Worm (Caenorhabditis elegans) whole organism, L1 larva: ENCODE measurements around the gene T02C5.1.

Experiments used
- C16A3.4 ChIP-seq: fragments of 150-350 bp; optimal IDR thresholded peaks from 2 replicates; lab custom pipeline; 2014; ENCODE audit warnings: missing biosample characterization, missing genetic modification characterization
- C34B4.2 ChIP-seq: sonication (generic microtip); optimal IDR thresholded peaks from 2 replicates; lab custom pipeline; 2017; ENCODE audit warnings: mild to moderate bottlenecking, missing genetic modification characterization, missing compliant biosample characterization
- F16B12.6 ChIP-seq: fragments of 150-350 bp; optimal IDR thresholded peaks from 2 replicates; lab custom pipeline; 2014; ENCODE audit warnings: missing biosample characterization, missing genetic modification characterization
- aha-1 ChIP-seq: fragments of 150-350 bp; optimal IDR thresholded peaks from 2 replicates; lab custom pipeline; 2014; ENCODE audit warnings: missing biosample characterization, missing genetic modification characterization
- aly-2 ChIP-seq: fragments of 150-350 bp; optimal IDR thresholded peaks from 2 replicates; lab custom pipeline; 2014; ENCODE audit warnings: missing biosample characterization, missing genetic modification characterization
- blmp-1 ChIP-seq: fragments of 150-350 bp; optimal IDR thresholded peaks from 2 replicates; lab custom pipeline; 2014; ENCODE audit warnings: missing biosample characterization, missing genetic modification characterization
- ceh-90 ChIP-seq: sonication (generic microtip); optimal IDR thresholded peaks from 2 replicates; lab custom pipeline; 2016; ENCODE audit warnings: missing genetic modification characterization, missing compliant biosample characterization
- dpl-1 ChIP-seq, 3 experiments: fragments of 150-350 bp in 2 of 3; sonication (generic microtip) in 1 of 3; optimal IDR thresholded peaks; 2 replicates each; lab custom pipeline; 2014 to 2017; ENCODE audit warnings: missing biosample characterization in 3 of 3, missing genetic modification characterization in 3 of 3, missing genetic modification reagents in 3 of 3
- dsc-1 ChIP-seq: sonication (generic microtip); optimal IDR thresholded peaks from 2 replicates; lab custom pipeline; 2016; ENCODE audit warnings: mild to moderate bottlenecking, missing genetic modification characterization, missing compliant biosample characterization
- efl-1 ChIP-seq, 4 experiments: fragments of 150-350 bp; optimal IDR thresholded peaks in 3 of 4; peaks in 1 of 4; 1 replicate in 1 of 4; 2 replicates in 3 of 4; lab custom pipeline; 2014; ENCODE audit warnings: missing biosample characterization in 2 of 4, missing genetic modification characterization in 2 of 4, missing genetic modification reagents in 2 of 4
- egl-13 ChIP-seq: sonication (generic microtip); optimal IDR thresholded peaks from 2 replicates; lab custom pipeline; 2016; ENCODE audit warnings: missing genotype, missing genetic modification reagents, missing genetic modification characterization, missing compliant biosample characterization
- egl-27 ChIP-seq, 2 experiments: fragments of 150-350 bp in 1 of 2; sonication (generic microtip); optimal IDR thresholded peaks; 3 replicates each; lab custom pipeline; 2017 to 2018; ENCODE audit warnings: missing biosample characterization in 2 of 2, missing genetic modification characterization in 2 of 2, missing genetic modification reagents in 2 of 2
- elt-2 ChIP-seq: sonication (generic microtip); optimal IDR thresholded peaks from 2 replicates; lab custom pipeline; 2016; ENCODE audit warnings: missing genetic modification characterization, mild to moderate bottlenecking, inconsistent platforms, missing compliant biosample characterization, missing genetic modification reagents
- ets-5 ChIP-seq: fragments of 200-800 bp; sonication (Bioruptor generic); IDR thresholded peaks from 2 replicates; pipeline ENCODE4 v1.3.6; 2022; ENCODE audit warnings: missing genetic modification characterization, missing compliant biosample characterization
- fkh-10 ChIP-seq: sonication (generic microtip); optimal IDR thresholded peaks from 2 replicates; lab custom pipeline; 2017; ENCODE audit warnings: missing biosample characterization, missing genetic modification reagents, missing genetic modification characterization
- fkh-4 ChIP-seq: sonication (generic microtip); optimal IDR thresholded peaks from 2 replicates; lab custom pipeline; 2016; ENCODE audit warnings: missing compliant biosample characterization, missing genetic modification characterization, borderline replicate concordance
- fkh-8 ChIP-seq: sonication (generic microtip); optimal IDR thresholded peaks from 2 replicates; lab custom pipeline; 2016; ENCODE audit warnings: mild to moderate bottlenecking, missing genetic modification characterization, missing compliant biosample characterization
- fos-1 ChIP-seq: fragments of 150-350 bp; optimal IDR thresholded peaks from 2 replicates; lab custom pipeline; 2014; ENCODE audit warnings: missing biosample characterization, missing genetic modification characterization
- hpl-2 ChIP-seq: fragments of 150-350 bp; optimal IDR thresholded peaks from 2 replicates; lab custom pipeline; 2014; ENCODE audit warnings: missing biosample characterization, missing genetic modification reagents, missing genetic modification characterization
- irx-1 ChIP-seq: sonication (generic microtip); optimal IDR thresholded peaks from 2 replicates; lab custom pipeline; 2016; ENCODE audit warnings: missing genetic modification characterization, missing compliant biosample characterization
- lin-13 ChIP-seq: fragments of 150-350 bp; optimal IDR thresholded peaks from 2 replicates; lab custom pipeline; 2014; ENCODE audit warnings: missing biosample characterization, missing genetic modification reagents, missing genetic modification characterization
- lin-15B ChIP-seq: fragments of 150-350 bp; sonication (generic microtip); optimal IDR thresholded peaks from 3 replicates; lab custom pipeline; 2014; ENCODE audit warnings: missing biosample characterization, missing genetic modification characterization
- lin-35 ChIP-seq, 2 experiments: fragments of 150-350 bp; optimal IDR thresholded peaks; 2 replicates each; lab custom pipeline; 2014; ENCODE audit warnings: missing biosample characterization in 2 of 2, missing genetic modification characterization in 2 of 2, missing genetic modification reagents in 2 of 2
- lin-39 ChIP-seq: fragments of 150-350 bp; optimal IDR thresholded peaks from 2 replicates; lab custom pipeline; 2014; ENCODE audit warnings: missing biosample characterization, missing genetic modification reagents, missing genetic modification characterization
- mef-2 ChIP-seq: fragments of 150-350 bp; optimal IDR thresholded peaks from 2 replicates; lab custom pipeline; 2014; ENCODE audit warnings: missing biosample characterization, missing genetic modification characterization
- mep-1 ChIP-seq: fragments of 150-350 bp; optimal IDR thresholded peaks from 2 replicates; lab custom pipeline; 2014; ENCODE audit warnings: missing biosample characterization, missing genetic modification characterization
- nhr-11 ChIP-seq: fragments of 150-350 bp; optimal IDR thresholded peaks from 2 replicates; lab custom pipeline; 2014; ENCODE audit warnings: missing biosample characterization, missing genetic modification characterization
- nhr-12 ChIP-seq: sonication (generic microtip); optimal IDR thresholded peaks from 2 replicates; lab custom pipeline; 2017; ENCODE audit warnings: missing biosample characterization, missing genetic modification characterization
- nhr-237 ChIP-seq: fragments of 150-350 bp; optimal IDR thresholded peaks from 2 replicates; lab custom pipeline; 2014; ENCODE audit warnings: missing biosample characterization, missing genetic modification characterization
- nhr-28 ChIP-seq: fragments of 150-350 bp; optimal IDR thresholded peaks from 2 replicates; lab custom pipeline; 2014; ENCODE audit warnings: missing biosample characterization, missing genetic modification characterization
- nhr-47 ChIP-seq: sonication (generic microtip); optimal IDR thresholded peaks from 2 replicates; lab custom pipeline; 2016; ENCODE audit warnings: mild to moderate bottlenecking, missing genetic modification characterization, moderate library complexity, missing compliant biosample characterization
- nhr-71 ChIP-seq: sonication (generic microtip); optimal IDR thresholded peaks from 2 replicates; lab custom pipeline; 2016; ENCODE audit warnings: mild to moderate bottlenecking, missing genetic modification characterization, moderate library complexity, missing compliant biosample characterization
- nhr-76 ChIP-seq: sonication (generic microtip); optimal IDR thresholded peaks from 2 replicates; lab custom pipeline; 2017; ENCODE audit warnings: missing biosample characterization, missing genetic modification characterization
- nhr-77 ChIP-seq: fragments of 150-350 bp; optimal IDR thresholded peaks from 2 replicates; lab custom pipeline; 2014; ENCODE audit warnings: missing biosample characterization, missing genetic modification characterization
- pag-3 ChIP-seq: sonication (generic microtip); optimal IDR thresholded peaks from 2 replicates; lab custom pipeline; 2017; ENCODE audit warnings: missing genetic modification characterization, mild to moderate bottlenecking, missing compliant biosample characterization, antibody characterized with exemption, borderline replicate concordance; ENCODE audit not compliant: insufficient read depth
- pax-3 ChIP-seq: fragments of 200-800 bp; sonication (Bioruptor generic); optimal IDR thresholded peaks from 2 replicates; lab custom pipeline; 2018; ENCODE audit warnings: mild to moderate bottlenecking, missing genetic modification characterization, moderate library complexity, missing compliant biosample characterization
- skn-1 ChIP-seq: fragments of 150-350 bp; optimal IDR thresholded peaks from 2 replicates; lab custom pipeline; 2014; ENCODE audit warnings: missing biosample characterization, missing genetic modification characterization
- snpc-4 ChIP-seq: fragments of 150-350 bp; optimal IDR thresholded peaks from 2 replicates; lab custom pipeline; 2014; ENCODE audit warnings: missing biosample characterization, missing genetic modification characterization
- snu-23 ChIP-seq: sonication (generic microtip); optimal IDR thresholded peaks from 2 replicates; lab custom pipeline; 2016; ENCODE audit warnings: missing genetic modification characterization, missing compliant biosample characterization
- sox-4 ChIP-seq: sonication (generic microtip); optimal IDR thresholded peaks from 2 replicates; lab custom pipeline; 2016; ENCODE audit warnings: missing genetic modification characterization, missing compliant biosample characterization
- sptf-1 ChIP-seq: fragments of 150-350 bp; optimal IDR thresholded peaks from 2 replicates; lab custom pipeline; 2014; ENCODE audit warnings: missing biosample characterization, missing genetic modification characterization
- sup-37 ChIP-seq: fragments of 200-800 bp; sonication (Bioruptor generic); optimal IDR thresholded peaks from 2 replicates; lab custom pipeline; 2018; ENCODE audit warnings: mild to moderate bottlenecking, missing genetic modification characterization, missing compliant biosample characterization
- swsn-7 ChIP-seq: sonication (generic microtip); optimal IDR thresholded peaks from 2 replicates; lab custom pipeline; 2016; ENCODE audit warnings: missing genetic modification characterization, missing compliant biosample characterization
- tbx-2 ChIP-seq: sonication (generic microtip); optimal IDR thresholded peaks from 2 replicates; lab custom pipeline; 2016; ENCODE audit warnings: missing genetic modification characterization, missing compliant biosample characterization
- unc-130 ChIP-seq: fragments of 150-350 bp; optimal IDR thresholded peaks from 2 replicates; lab custom pipeline; 2017; ENCODE audit warnings: missing biosample characterization, missing genetic modification characterization, inconsistent platforms
- vab-15 ChIP-seq: sonication (generic microtip); optimal IDR thresholded peaks from 2 replicates; lab custom pipeline; 2017; ENCODE audit warnings: missing genotype, mild to moderate bottlenecking, missing genetic modification characterization, missing compliant biosample characterization
- zip-4 ChIP-seq: fragments of 200-800 bp; sonication (Bioruptor generic); optimal IDR thresholded peaks from 2 replicates; lab custom pipeline; 2018; ENCODE audit warnings: mild to moderate bottlenecking, missing genetic modification characterization, moderate library complexity, missing compliant biosample characterization
- ztf-11 ChIP-seq, 2 experiments: sonication (generic microtip); optimal IDR thresholded peaks; 2 replicates each; lab custom pipeline; 2016 to 2017; ENCODE audit warnings: missing genetic modification characterization in 2 of 2, missing biosample characterization in 1 of 2, missing compliant biosample characterization in 1 of 2
- ztf-4 ChIP-seq: fragments of 150-350 bp; optimal IDR thresholded peaks from 2 replicates; lab custom pipeline; 2014; ENCODE audit warnings: missing biosample characterization, missing genetic modification characterization

T02C5.1 gene

ce11 chrX:2687174-2687573 lies 7.5 kb upstream of the T02C5.1 start, which contains the start of gene immt-1 (continued):
- TF ChIP-seq C34B4.2 (tag; lab: Kevin White, UChicago): no peak
- TF ChIP-seq pax-3 (tag; lab: Kevin White, UChicago): no peak
- no peak for TF ChIP-seq nhr-28 (tag; lab: Kevin White, UChicago)
- TF ChIP-seq pag-3 (tag; lab: Kevin White, UChicago): peak; percentile 81
- no peak for TF ChIP-seq unc-130 (tag; lab: Kevin White, UChicago)
- TF ChIP-seq ztf-4 (tag; lab: Kevin White, UChicago): peak; percentile 46

- TF ChIP-seq nhr-71 (tag; lab: Kevin White, UChicago) (peak; percentile 86), irx-1 (tag; lab: Kevin White, UChicago) (peak; percentile 57), fkh-10 (GFP tag; lab: Kevin White, UChicago) (peak; percentile 76), snpc-4 (tag; lab: Kevin White, UChicago) (no peak), nhr-47 (tag; lab: Kevin White, UChicago) (peak; percentile 82), nhr-77 (peak; percentile 61), lin-35 (GFP tag; optimal IDR thresholded peaks at IDR 0.05; lab: Kevin White, UChicago) (peak; percentile 62 to 67), dpl-1 (GFP tag; optimal IDR thresholded peaks at IDR 0.05; lab: Kevin White, UChicago) (peak; percentile 11 to 52 (median 24)), lin-13 (GFP tag; lab: Kevin White, UChicago) (peak; percentile 70), aly-2 (tag; lab: Kevin White, UChicago) (peak; percentile 2), sup-37 (GFP tag; lab: Kevin White, UChicago) (peak; percentile 34), egl-27 (tag; optimal IDR thresholded peaks at IDR 0.05; lab: Kevin White, UChicago) (peak in 1 of 2 experiments; percentile 12), ztf-4 (tag; lab: Kevin White, UChicago) (peak; percentile 44), ceh-90 (no peak), tbx-2 (tag; lab: Kevin White, UChicago) (peak; percentile 81), F16B12.6 (tag; lab: Kevin White, UChicago) (peak; percentile 17), unc-130 (tag; lab: Kevin White, UChicago) (peak; percentile 41), mep-1 (peak; percentile 69), nhr-12 (no peak), lin-15B (tag; lab: Kevin White, UChicago) (no peak), sptf-1 (tag; lab: Kevin White, UChicago) (no peak), skn-1 (tag; lab: Kevin White, UChicago) (peak; percentile 97), efl-1 (optimal IDR thresholded peaks at IDR 0.05; lab: Kevin White, UChicago) (peak; percentile 61 to 75), efl-1 (GFP tag; optimal IDR thresholded peaks at IDR 0.05 in 1 of 2; lab: Kevin White, UChicago) (peak in 1 of 2 experiments; percentile 85), zip-4 (GFP tag; lab: Kevin White, UChicago) (peak; percentile 25), vab-15 (tag; lab: Kevin White, UChicago) (no peak), C34B4.2 (tag; lab: Kevin White, UChicago) (no peak), nhr-76 (tag; lab: Kevin White, UChicago) (no peak), snu-23 (GFP tag; lab: Kevin White, UChicago) (peak; percentile 77), blmp-1 (tag; lab: Kevin White, UChicago) (peak; percentile 48), swsn-7 (peak; percentile 70), C16A3.4 (tag; lab: Kevin White, UChicago) (peak; percentile 54), fkh-4 (tag; lab: Kevin White, UChicago) (peak; percentile 42), egl-13 (tag; lab: Kevin White, UChicago) (peak; percentile 56), elt-2 (tag; lab: Kevin White, UChicago) (peak; percentile 10), nhr-237 (no peak), lin-39 (tag; lab: Kevin White, UChicago) (peak; percentile 24), ets-5 (GFP tag; lab: Robert Waterston, UW) (no peak), ztf-11 (tag; optimal IDR thresholded peaks at IDR 0.05; lab: Kevin White, UChicago) (no peak), dsc-1 (tag; lab: Kevin White, UChicago) (peak; percentile 88), fkh-8 (tag; lab: Kevin White, UChicago) (peak; percentile 42), nhr-11 (tag; lab: Kevin White, UChicago) (no peak), aha-1 (tag; lab: Kevin White, UChicago) (no peak), fos-1 (peak; percentile 53), mef-2 (tag; lab: Kevin White, UChicago) (no peak), hpl-2 (GFP tag; lab: Kevin White, UChicago) (no peak), sox-4 (tag; lab: Kevin White, UChicago) (peak; percentile 10)
Observed at ce11 chrX:2688583-2689220, 6.0 kb upstream of the T02C5.1 start, which contains the start of gene T14G11.1. TSS of gene T14G11.1 (plus strand) at chrX:2688990.
